Fruit fly (Drosophila melanogaster): ENCODE measurements around the gene JhI-21.

JhI-21 gene

DNA sequence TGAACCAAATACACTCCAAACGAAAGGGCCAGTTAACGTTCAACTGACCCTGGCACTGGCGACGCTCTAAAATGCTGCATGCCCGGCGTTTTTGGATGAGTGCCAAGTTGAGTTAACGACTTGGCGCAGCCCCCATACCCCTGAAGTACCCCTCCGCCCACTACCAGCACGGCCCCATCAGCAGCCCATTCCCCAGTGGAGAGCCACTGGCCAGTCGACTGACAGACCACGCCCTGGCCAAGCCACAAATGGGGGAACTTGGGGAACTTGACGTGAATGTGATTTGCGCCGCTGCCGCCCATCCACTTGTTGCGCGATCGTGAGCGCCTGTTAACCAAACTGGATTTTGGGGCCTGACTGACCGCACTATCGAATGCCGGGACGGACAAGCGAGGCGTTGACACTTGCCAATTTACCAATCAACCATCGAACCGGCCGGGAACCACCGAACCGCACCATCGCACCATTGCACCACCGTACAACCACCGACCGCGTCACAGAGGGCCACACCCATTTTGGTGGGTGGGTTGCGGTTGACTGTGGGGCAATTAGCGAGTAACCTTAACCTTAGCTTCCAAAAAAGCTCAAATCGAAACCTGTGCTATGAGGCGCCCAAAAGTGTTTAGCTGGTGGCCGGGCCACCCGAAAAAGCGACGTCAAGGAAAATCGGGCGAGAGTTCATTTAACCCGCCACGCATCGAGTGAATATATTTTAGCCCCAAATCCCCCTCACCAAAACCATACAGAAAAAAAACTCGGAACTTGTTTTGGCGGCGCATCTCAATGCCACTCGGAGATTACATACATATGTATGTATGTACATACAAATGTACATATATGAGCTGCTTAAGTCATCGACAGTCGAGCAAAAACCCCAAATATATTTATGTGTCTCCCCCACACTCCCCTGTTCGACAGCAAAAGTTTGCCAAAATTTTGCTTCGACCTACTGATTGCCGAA is 50.1 kb downstream of the JhI-21 start (continued):
- TF ChIP-seq Dp (GFP tag; optimal IDR thresholded peaks at IDR 0.05) = peak; percentile 13
- TF ChIP-seq mirr (GFP tag; optimal IDR thresholded peaks at IDR 0.05) = peak; percentile 71
- peak; percentile 28 for TF ChIP-seq Lhr (GFP tag; optimal IDR thresholded peaks at IDR 0.05)
- TF ChIP-seq MTF-1 (GFP tag; optimal IDR thresholded peaks at IDR 0.05; ENCODE audit: borderline replicate concordance) = no peak
- peak; percentile 50 for TF ChIP-seq pros (GFP tag; optimal IDR thresholded peaks at IDR 0.05)
- no peak for TF ChIP-seq pb (GFP tag; optimal IDR thresholded peaks at IDR 0.05)
- TF ChIP-seq CG31441 (GFP tag; IDR thresholded peaks at IDR 0.05) = no peak
- no peak for TF ChIP-seq Elba2 (GFP tag; optimal IDR thresholded peaks at IDR 0.05)
- peak; percentile 84 for TF ChIP-seq Med (GFP tag)
- no peak for TF ChIP-seq Jarid2 (GFP tag; optimal IDR thresholded peaks at IDR 0.05)
- no peak for TF ChIP-seq Hmx (GFP tag; optimal IDR thresholded peaks at IDR 0.05)
- TF ChIP-seq trh (GFP tag; optimal IDR thresholded peaks at IDR 0.05) = no peak
- TF ChIP-seq kay (GFP tag; optimal IDR thresholded peaks at IDR 0.05) = no peak
- TF ChIP-seq dm (GFP tag; optimal IDR thresholded peaks at IDR 0.05) = no peak
- no peak for TF ChIP-seq CG11398 (GFP tag; optimal IDR thresholded peaks at IDR 0.05)
- TF ChIP-seq zfh2 (GFP tag; optimal IDR thresholded peaks at IDR 0.05) = no peak
- TF ChIP-seq sug (tag; optimal IDR thresholded peaks at IDR 0.05) = peak; percentile 90
- no peak for TF ChIP-seq en (GFP tag; optimal IDR thresholded peaks at IDR 0.05)
- TF ChIP-seq CG15601 (tag; optimal IDR thresholded peaks at IDR 0.05) = peak; percentile 21
- TF ChIP-seq Taf1 (GFP tag; IDR thresholded peaks at IDR 0.05) = no peak
- peak; percentile 95 for TF ChIP-seq kni (GFP tag; optimal IDR thresholded peaks at IDR 0.05)
- TF ChIP-seq nom (GFP tag; optimal IDR thresholded peaks at IDR 0.05) = no peak
- peak; percentile 10 for TF ChIP-seq Deaf1 (tag; optimal IDR thresholded peaks at IDR 0.05)
- no peak for TF ChIP-seq klu (GFP tag; IDR thresholded peaks at IDR 0.05)
- TF ChIP-seq Nf-YC (tag; optimal IDR thresholded peaks at IDR 0.05) = peak; percentile 96
- TF ChIP-seq Doc2 (GFP tag; IDR thresholded peaks at IDR 0.05) = no peak
- no peak for TF ChIP-seq az2 (GFP tag; optimal IDR thresholded peaks at IDR 0.05)
- peak; percentile 86 for TF ChIP-seq CG13894 (tag; optimal IDR thresholded peaks at IDR 0.05)
- TF ChIP-seq Camta (GFP tag; optimal IDR thresholded peaks at IDR 0.05) = no peak
- peak; percentile 3 for TF ChIP-seq CrebB (tag; optimal IDR thresholded peaks at IDR 0.05)
- TF ChIP-seq MBD-R2 (GFP tag; IDR thresholded peaks at IDR 0.05) = no peak
- TF ChIP-seq CG5180 (GFP tag; optimal IDR thresholded peaks at IDR 0.05) = peak; percentile 36
- TF ChIP-seq BtbVII (GFP tag; optimal IDR thresholded peaks at IDR 0.05) = no peak
- TF ChIP-seq Scr (GFP tag; IDR thresholded peaks at IDR 0.05; ENCODE audit: partially characterized antibody) = no peak
- TF ChIP-seq CG1832 (GFP tag; optimal IDR thresholded peaks at IDR 0.05) = peak; percentile 15
- TF ChIP-seq CG18599 (GFP tag; optimal IDR thresholded peaks at IDR 0.05) = peak; percentile 40
- peak; percentile 82 for TF ChIP-seq gsb-n (tag; optimal IDR thresholded peaks at IDR 0.05)
- no peak for TF ChIP-seq cas (GFP tag; IDR thresholded peaks at IDR 0.05)
- peak; percentile 86 for TF ChIP-seq Vsx1 (GFP tag; optimal IDR thresholded peaks at IDR 0.05)
- no peak for TF ChIP-seq HmgD (GFP tag; optimal IDR thresholded peaks at IDR 0.05)
- TF ChIP-seq Nf-YA (GFP tag; IDR thresholded peaks at IDR 0.05) = no peak
- no peak for TF ChIP-seq unc-4 (GFP tag; IDR thresholded peaks at IDR 0.05; ENCODE audit: partially characterized antibody)
- TF ChIP-seq exex (tag; optimal IDR thresholded peaks at IDR 0.05) = peak; percentile 61
- TF ChIP-seq CG6854 (GFP tag; optimal IDR thresholded peaks at IDR 0.05) = no peak
- TF ChIP-seq Ets65A (GFP tag) = no peak
- no peak for TF ChIP-seq CG4404 (GFP tag; IDR thresholded peaks at IDR 0.05)
- no peak for TF ChIP-seq CG4424 (GFP tag; optimal IDR thresholded peaks at IDR 0.05)
- TF ChIP-seq CG10565 (GFP tag; optimal IDR thresholded peaks at IDR 0.05) = no peak
- no peak for TF ChIP-seq btn (GFP tag; optimal IDR thresholded peaks at IDR 0.05)
